Worm (Caenorhabditis elegans): ENCODE data around the gene msp-19.

ce11 chrIV:5281457-5281856 lies 21.1 kb downstream of the msp-19 start:
- TF ChIP-seq flt-1 (GFP tag; IDR thresholded peaks at IDR 0.05) (no peak), ztf-29 (GFP tag; IDR thresholded peaks at IDR 0.05) (no peak)

All from whole organism, midembryonic.